Fruit fly (Drosophila melanogaster) whole organism, embryonic: ENCODE data around the gene Chro.

ENCODE experiments used
- CG10147 ChIP-seq: fragments of 200-800 bp; sonication (Bioruptor generic); optimal IDR thresholded peaks from 2 replicates; lab custom pipeline; 2019; ENCODE audit warnings: missing biosample characterization, mild to moderate bottlenecking, missing genetic modification characterization, moderate library complexity
- CG10366 ChIP-seq: fragments of 200-800 bp; sonication (Bioruptor generic); IDR thresholded peaks from 2 replicates; pipeline ENCODE4 v1.3.6; 2022; ENCODE audit warnings: missing biosample characterization, missing genetic modification characterization
- CG12155 ChIP-seq: fragments of 200-800 bp; sonication (Bioruptor generic); optimal IDR thresholded peaks from 3 replicates; lab custom pipeline; 2016; ENCODE audit warnings: missing biosample characterization, missing genetic modification characterization
- CG13624 ChIP-seq: fragments of 200-800 bp; sonication (Bioruptor generic); optimal IDR thresholded peaks from 2 replicates; lab custom pipeline; 2016; ENCODE audit warnings: missing biosample characterization, missing genetic modification characterization
- CG14667 ChIP-seq: fragments of 200-800 bp; sonication (Bioruptor generic); IDR thresholded peaks from 2 replicates; pipeline ENCODE4 v1.3.6; 2022; ENCODE audit warnings: missing biosample characterization, missing genetic modification characterization
- CG14965 ChIP-seq: fragments of 200-800 bp; sonication (Bioruptor generic); optimal IDR thresholded peaks from 2 replicates; lab custom pipeline; 2016; ENCODE audit warnings: missing biosample characterization, missing genetic modification characterization, borderline replicate concordance
- CG15011 ChIP-seq: fragments of 200-800 bp; sonication (Bioruptor generic); optimal IDR thresholded peaks from 3 replicates; lab custom pipeline; 2018; ENCODE audit warnings: missing biosample characterization, mild to moderate bottlenecking, missing genetic modification characterization
- CG15696 ChIP-seq: fragments of 200-800 bp; sonication (Bioruptor generic); optimal IDR thresholded peaks from 2 replicates; lab custom pipeline; 2019; ENCODE audit warnings: missing biosample characterization, mild to moderate bottlenecking, missing genetic modification characterization, moderate library complexity
- CG17829 ChIP-seq: fragments of 200-800 bp; optimal IDR thresholded peaks from 2 replicates; lab custom pipeline; 2019; ENCODE audit warnings: missing biosample characterization, mild to moderate bottlenecking, missing genetic modification characterization, moderate library complexity
- CG17912 ChIP-seq: fragments of 200-800 bp; sonication (Bioruptor generic); optimal IDR thresholded peaks from 2 replicates; lab custom pipeline; 2018; ENCODE audit warnings: missing biosample characterization, mild to moderate bottlenecking, missing genetic modification characterization
- CG18476 ChIP-seq: fragments of 200-800 bp; sonication (Bioruptor generic); optimal IDR thresholded peaks from 2 replicates; lab custom pipeline; 2016; ENCODE audit warnings: missing biosample characterization, mild to moderate bottlenecking, missing genetic modification characterization
- CG2712 ChIP-seq: fragments of 200-800 bp; optimal IDR thresholded peaks from 3 replicates; lab custom pipeline; 2019; ENCODE audit warnings: missing biosample characterization, mild to moderate bottlenecking, missing genetic modification characterization, moderate library complexity
- CG33213 ChIP-seq: fragments of 200-800 bp; sonication (Bioruptor generic); optimal IDR thresholded peaks from 3 replicates; lab custom pipeline; 2016; ENCODE audit warnings: missing biosample characterization, missing genetic modification characterization
- CG3726 ChIP-seq: fragments of 200-800 bp; sonication (Bioruptor generic); IDR thresholded peaks from 3 replicates; pipeline ENCODE4, ENCODE4 v1.3.6; 2022; ENCODE audit warnings: missing biosample characterization, missing genetic modification characterization
- CG3995 ChIP-seq: fragments of 200-800 bp; sonication (Bioruptor generic); optimal IDR thresholded peaks from 3 replicates; lab custom pipeline; 2016; ENCODE audit warnings: missing biosample characterization, missing genetic modification characterization
- CG4707 ChIP-seq: fragments of 200-800 bp; sonication (Bioruptor generic); optimal IDR thresholded peaks from 2 replicates; lab custom pipeline; 2018; ENCODE audit warnings: missing biosample characterization, mild to moderate bottlenecking, missing genetic modification characterization, moderate library complexity
- CG6175 ChIP-seq: fragments of 200-800 bp; sonication (Bioruptor generic); IDR thresholded peaks from 3 replicates; pipeline ENCODE4 v1.3.6; 2022; ENCODE audit warnings: missing biosample characterization, missing genetic modification characterization
- CG6254 ChIP-seq: fragments of 200-800 bp; sonication (Bioruptor generic); optimal IDR thresholded peaks from 3 replicates; lab custom pipeline; 2017; ENCODE audit warnings: mild to moderate bottlenecking, missing biosample characterization, missing genetic modification reagents, missing genetic modification characterization
- CG6272 ChIP-seq: fragments of 200-800 bp; sonication (Bioruptor generic); IDR thresholded peaks from 2 replicates; pipeline ENCODE4 v1.3.6; 2022; ENCODE audit warnings: missing biosample characterization, missing genetic modification characterization
- CG6813 ChIP-seq: fragments of 200-800 bp; sonication (Bioruptor generic); optimal IDR thresholded peaks from 2 replicates; lab custom pipeline; 2017; ENCODE audit warnings: missing biosample characterization, missing genetic modification characterization, mild to moderate bottlenecking, moderate library complexity, missing genetic modification reagents
- CG6854 ChIP-seq: fragments of 200-800 bp; sonication (Bioruptor generic); optimal IDR thresholded peaks from 3 replicates; lab custom pipeline; 2017; ENCODE audit warnings: missing biosample characterization, mild to moderate bottlenecking, missing genetic modification characterization
- CG7357 ChIP-seq: fragments of 200-800 bp; sonication (Bioruptor generic); IDR thresholded peaks from 3 replicates; pipeline ENCODE4 v1.3.6; 2022; ENCODE audit warnings: missing biosample characterization, missing genetic modification characterization
- CG7928 ChIP-seq: fragments of 200-800 bp; sonication (Bioruptor generic); optimal IDR thresholded peaks from 2 replicates; lab custom pipeline; 2017; ENCODE audit warnings: missing biosample characterization, mild to moderate bottlenecking, missing genetic modification characterization
- D19A ChIP-seq: fragments of 200-800 bp; optimal IDR thresholded peaks from 3 replicates; lab custom pipeline; 2019; ENCODE audit warnings: missing biosample characterization, mild to moderate bottlenecking, missing genetic modification characterization, moderate library complexity
- Dad ChIP-seq: fragments of 200-800 bp; sonication (Bioruptor generic); optimal IDR thresholded peaks from 3 replicates; lab custom pipeline; 2016; ENCODE audit warnings: missing biosample characterization, missing genetic modification characterization
- GATAe ChIP-seq: fragments of 200-800 bp; sonication (Bioruptor generic); conservative IDR thresholded peaks from 2 replicates; pipeline ENCODE4 v1.3.6; 2022; ENCODE audit warnings: missing biosample characterization, missing genetic modification characterization
- Meics ChIP-seq: fragments of 200-800 bp; sonication (Bioruptor generic); optimal IDR thresholded peaks from 2 replicates; lab custom pipeline; 2017; ENCODE audit warnings: missing biosample characterization, mild to moderate bottlenecking, missing genetic modification characterization
- Mrtf ChIP-seq: fragments of 200-800 bp; sonication (Bioruptor generic); IDR thresholded peaks from 3 replicates; pipeline ENCODE4 v1.3.6; 2022; ENCODE audit warnings: missing biosample characterization, missing genetic modification characterization
- Six4 ChIP-seq: fragments of 200-800 bp; sonication (Bioruptor generic); optimal IDR thresholded peaks from 2 replicates; lab custom pipeline; 2016; ENCODE audit warnings: missing biosample characterization, missing genetic modification characterization
- Sox102F ChIP-seq: fragments of 200-800 bp; sonication (Bioruptor generic); optimal IDR thresholded peaks from 2 replicates; lab custom pipeline; 2018; ENCODE audit warnings: missing biosample characterization, mild to moderate bottlenecking, missing genetic modification characterization, moderate library complexity
- Stat92E ChIP-seq, 3 experiments: fragments of >200 bp in 2 of 3; fragments of 200-800 bp in 1 of 3; sonication (Bioruptor generic) in 1 of 3; optimal IDR thresholded peaks; 2 replicates each; lab custom pipeline; 2017 to 2019; ENCODE audit warnings: missing biosample characterization in 3 of 3, missing genetic modification characterization in 3 of 3, mild to moderate bottlenecking in 1 of 3, moderate library complexity in 1 of 3
- Taf1 ChIP-seq: fragments of 200-800 bp; sonication (Bioruptor generic); IDR thresholded peaks from 2 replicates; pipeline ENCODE4 v1.3.6; 2022; ENCODE audit warnings: missing biosample characterization, missing genetic modification characterization
- Trl ChIP-seq, 3 experiments: fragments of >200 bp in 2 of 3; fragments of 200-800 bp in 1 of 3; sonication (Bioruptor generic) in 1 of 3; optimal IDR thresholded peaks; 2 replicates in 1 of 3; 3 replicates in 2 of 3; lab custom pipeline; 2016 to 2017; ENCODE audit warnings: missing biosample characterization in 1 of 3, missing genetic modification characterization in 1 of 3
- Usf ChIP-seq: fragments of 200-800 bp; sonication (Bioruptor generic); optimal IDR thresholded peaks from 2 replicates; lab custom pipeline; 2017; ENCODE audit warnings: missing genotype, missing biosample characterization, missing genetic modification characterization
- Xbp1 ChIP-seq: fragments of 200-800 bp; sonication (Bioruptor generic); optimal IDR thresholded peaks from 3 replicates; lab custom pipeline; 2016; ENCODE audit warnings: missing biosample characterization, mild to moderate bottlenecking, missing genetic modification characterization
- ap ChIP-seq: fragments of 200-800 bp; sonication (Bioruptor generic); IDR thresholded peaks from 2 replicates; pipeline ENCODE4 v1.3.6; 2022; ENCODE audit warnings: missing biosample characterization, missing genetic modification characterization
- ase ChIP-seq: fragments of 200-800 bp; sonication (Bioruptor generic); IDR thresholded peaks from 3 replicates; pipeline ENCODE4 v1.3.6; 2022; ENCODE audit warnings: missing biosample characterization, missing genetic modification characterization
- ato ChIP-seq: fragments of 200-800 bp; sonication (Bioruptor generic); IDR thresholded peaks from 2 replicates; pipeline ENCODE4 v1.3.6; 2022; ENCODE audit warnings: missing biosample characterization, missing genetic modification characterization; ENCODE audit not compliant: partially characterized antibody
- bigmax ChIP-seq: fragments of 200-800 bp; sonication (Bioruptor generic); optimal IDR thresholded peaks from 2 replicates; lab custom pipeline; 2018; ENCODE audit warnings: missing biosample characterization, mild to moderate bottlenecking, missing genetic modification characterization
- cas ChIP-seq: fragments of 200-800 bp; sonication (Bioruptor generic); IDR thresholded peaks from 2 replicates; pipeline ENCODE4 v1.3.6; 2022; ENCODE audit warnings: missing biosample characterization, missing genetic modification characterization
- caup ChIP-seq: fragments of 200-800 bp; sonication (Bioruptor generic); optimal IDR thresholded peaks from 3 replicates; lab custom pipeline; 2017; ENCODE audit warnings: missing biosample characterization, mild to moderate bottlenecking, missing genetic modification characterization, moderate library complexity; ENCODE audit not compliant: severe bottlenecking
- gcm ChIP-seq: fragments of 200-800 bp; sonication (Bioruptor generic); optimal IDR thresholded peaks from 2 replicates; lab custom pipeline; 2019; ENCODE audit warnings: missing biosample characterization, mild to moderate bottlenecking, missing genetic modification characterization, moderate library complexity
- gfzf ChIP-seq: fragments of 200-800 bp; sonication (Bioruptor generic); optimal IDR thresholded peaks from 2 replicates; lab custom pipeline; 2016; ENCODE audit warnings: missing biosample characterization, mild to moderate bottlenecking, missing genetic modification characterization, moderate library complexity
- hb ChIP-seq: fragments of 200-800 bp; sonication (Bioruptor generic); IDR thresholded peaks from 3 replicates; pipeline ENCODE4 v1.3.6; 2022; ENCODE audit warnings: missing biosample characterization, missing genetic modification characterization; ENCODE audit not compliant: partially characterized antibody
- her ChIP-seq: fragments of 200-800 bp; sonication (Bioruptor generic); optimal IDR thresholded peaks from 2 replicates; lab custom pipeline; 2016; ENCODE audit warnings: missing biosample characterization, missing genetic modification characterization
- ind ChIP-seq: fragments of 200-800 bp; sonication (Bioruptor generic); optimal IDR thresholded peaks from 3 replicates; lab custom pipeline; 2016; ENCODE audit warnings: missing biosample characterization, missing genetic modification characterization
- ken ChIP-seq: fragments of 200-800 bp; sonication (Bioruptor generic); IDR thresholded peaks from 3 replicates; pipeline ENCODE4 v1.3.6; 2022; ENCODE audit warnings: missing biosample characterization, missing genetic modification characterization
- kni ChIP-seq: fragments of 200-800 bp; sonication (Bioruptor generic); optimal IDR thresholded peaks from 3 replicates; lab custom pipeline; 2017; ENCODE audit warnings: mild to moderate bottlenecking, missing biosample characterization, missing genetic modification reagents, missing genetic modification characterization
- slp2 ChIP-seq: fragments of 200-800 bp; sonication (Bioruptor generic); optimal IDR thresholded peaks from 2 replicates; lab custom pipeline; 2016; ENCODE audit warnings: missing biosample characterization, missing genetic modification characterization
- wor ChIP-seq: fragments of 200-800 bp; sonication (Bioruptor generic); IDR thresholded peaks from 2 replicates; pipeline ENCODE4 v1.3.6; 2022; ENCODE audit warnings: missing biosample characterization, missing genetic modification characterization

The Chro gene

DNA sequence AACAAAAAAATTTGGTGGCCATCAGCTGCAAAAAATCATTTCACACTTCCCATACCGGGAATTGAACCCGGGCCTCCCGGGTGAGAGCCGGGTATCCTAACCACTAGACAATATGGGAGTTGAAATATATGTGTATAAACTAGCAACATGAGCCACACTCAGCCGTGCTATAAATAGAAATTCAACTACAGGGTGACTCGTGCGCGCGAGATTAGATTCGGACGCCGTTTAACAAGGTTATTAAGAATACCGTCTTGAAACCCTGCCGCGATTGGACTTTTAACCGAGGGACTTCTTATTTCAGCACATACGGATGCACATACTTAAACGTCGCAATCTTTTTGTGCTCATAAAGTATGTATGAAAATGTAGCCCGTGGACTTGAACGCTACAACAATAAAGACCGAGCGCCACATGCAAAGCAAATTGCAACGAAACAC is 31.1 kb downstream of the Chro start (continued):
- TF ChIP-seq her (no peak), CG7357 (GFP tag; lab: Robert Waterston, UW) (no peak), CG10366 (GFP tag; lab: Robert Waterston, UW) (no peak), CG14667 (GFP tag; lab: Robert Waterston, UW) (no peak), wor (GFP tag; lab: Robert Waterston, UW) (no peak), gcm (peak; percentile 1), kni (GFP tag; lab: Kevin White, UChicago) (no peak), Six4 (no peak), CG18476 (no peak), CG15696 (tag; lab: Kevin White, UChicago) (no peak), CG3726 (GFP tag; lab: Robert Waterston, UW) (no peak), gfzf (GFP tag; lab: Kevin White, UChicago) (no peak), Stat92E (GFP tag; optimal IDR thresholded peaks at IDR 0.05; lab: Kevin White, UChicago) (no peak), CG2712 (peak; percentile 17), CG17912 (GFP tag; lab: Kevin White, UChicago) (no peak), Meics (GFP tag; lab: Kevin White, UChicago) (no peak), CG7928 (GFP tag; lab: Kevin White, UChicago) (no peak), CG4707 (GFP tag; lab: Kevin White, UChicago) (no peak), Trl (optimal IDR thresholded peaks at IDR 0.05; lab: Kevin White, UChicago) (no peak), Trl (GFP tag; optimal IDR thresholded peaks at IDR 0.05; lab: Kevin White, UChicago) (no peak), Mrtf (GFP tag; lab: Robert Waterston, UW) (no peak), ato (GFP tag; lab: Robert Waterston, UW) (peak; percentile 94), Sox102F (GFP tag; lab: Kevin White, UChicago) (no peak), ap (GFP tag; lab: Robert Waterston, UW) (no peak), ase (GFP tag; lab: Robert Waterston, UW) (no peak), CG15011 (no peak), Usf (GFP tag; lab: Kevin White, UChicago) (no peak), CG13624 (GFP tag; lab: Kevin White, UChicago) (no peak), slp2 (GFP tag; lab: Kevin White, UChicago) (no peak), Taf1 (GFP tag; lab: Robert Waterston, UW) (no peak), Dad (GFP tag; lab: Kevin White, UChicago) (no peak), GATAe (GFP tag; lab: Robert Waterston, UW) (no peak), CG6272 (GFP tag; lab: Robert Waterston, UW) (no peak), CG10147 (GFP tag; lab: Kevin White, UChicago) (no peak), D19A (tag; lab: Kevin White, UChicago) (no peak), CG6254 (GFP tag; lab: Kevin White, UChicago) (peak; percentile 99), ken (GFP tag; lab: Robert Waterston, UW) (0 out of 3 replicates have a peak, but pooled peaks have one; percentile 37), cas (GFP tag; lab: Robert Waterston, UW) (0 out of 2 replicates have a peak, but pooled peaks have one; percentile 15), CG14965 (no peak), CG17829 (tag; lab: Kevin White, UChicago) (no peak), CG6854 (GFP tag; lab: Kevin White, UChicago) (no peak), caup (GFP tag; lab: Kevin White, UChicago) (no peak), hb (peak; percentile 86), CG12155 (GFP tag; lab: Kevin White, UChicago) (no peak), ind (GFP tag; lab: Kevin White, UChicago) (no peak), CG33213 (no peak), bigmax (peak; percentile 16), Xbp1 (GFP tag; lab: Kevin White, UChicago) (no peak), CG3995 (no peak), CG6175 (GFP tag; lab: Robert Waterston, UW) (no peak), CG6813 (GFP tag; lab: Kevin White, UChicago) (peak; percentile 42)
